Fruit fly (Drosophila melanogaster) whole organism, wandering third instar larva: ENCODE results near the gene Octbeta2R.

ENCODE experiments used
- CG32264 ChIP-seq: fragments of 200-800 bp; sonication (Bioruptor generic); optimal IDR thresholded peaks from 2 replicates; lab custom pipeline; 2016; ENCODE audit warnings: missing biosample characterization, missing genetic modification characterization
- CG9705 ChIP-seq: fragments of 200-800 bp; sonication (Bioruptor generic); optimal IDR thresholded peaks from 2 replicates; lab custom pipeline; 2018; ENCODE audit warnings: missing biosample characterization, mild to moderate bottlenecking, missing genetic modification characterization
- Dfd ChIP-seq: fragments of >200 bp; optimal IDR thresholded peaks from 2 replicates; lab custom pipeline; 2017; ENCODE audit warnings: missing biosample characterization, missing genetic modification characterization
- Dif ChIP-seq: fragments of 200-275, 200-300 bp; sonication (Bioruptor generic); optimal IDR thresholded peaks from 2 replicates; lab custom pipeline; 2018; ENCODE audit warnings: missing biosample characterization, missing genetic modification characterization; ENCODE audit not compliant: partially characterized antibody
- GATAd ChIP-seq: sonication (Bioruptor generic); optimal IDR thresholded peaks from 2 replicates; lab custom pipeline; 2016; ENCODE audit warnings: missing biosample characterization, missing genetic modification characterization
- HLH106 ChIP-seq: fragments of 200-800 bp; optimal IDR thresholded peaks from 3 replicates; lab custom pipeline; 2019; ENCODE audit warnings: missing biosample characterization, mild to moderate bottlenecking, missing genetic modification characterization, moderate library complexity
- Hnf4 ChIP-seq: fragments of 200-800 bp; sonication (Bioruptor generic); optimal IDR thresholded peaks from 2 replicates; lab custom pipeline; 2016; ENCODE audit warnings: missing biosample characterization, mild to moderate bottlenecking, missing genetic modification characterization
- Hr78 ChIP-seq: fragments of >200 bp; optimal IDR thresholded peaks from 2 replicates; lab custom pipeline; 2017; ENCODE audit warnings: missing biosample characterization, missing genetic modification characterization
- Hr83 ChIP-seq: fragments of 200-300 bp; sonication (Bioruptor generic); optimal IDR thresholded peaks from 2 replicates; lab custom pipeline; 2016; ENCODE audit warnings: missing biosample characterization, mild to moderate bottlenecking, missing genetic modification characterization, moderate library complexity; ENCODE audit not compliant: poor library complexity, severe bottlenecking
- Jra ChIP-seq: sonication (Bioruptor generic); optimal IDR thresholded peaks from 2 replicates; lab custom pipeline; 2016; ENCODE audit warnings: missing biosample characterization, missing genetic modification characterization
- Mio ChIP-seq: sonication (Bioruptor generic); optimal IDR thresholded peaks from 2 replicates; lab custom pipeline; 2016; ENCODE audit warnings: missing biosample characterization, missing genetic modification characterization
- Myc ChIP-seq: fragments of >200 bp; optimal IDR thresholded peaks from 2 replicates; lab custom pipeline; 2017
- N ChIP-seq: fragments of >200 bp; optimal IDR thresholded peaks from 2 replicates; lab custom pipeline; 2018; ENCODE audit warnings: missing biosample characterization, missing external identifiers, missing genetic modification characterization
- OdsH ChIP-seq: fragments of 200-800 bp; sonication (Bioruptor generic); optimal IDR thresholded peaks from 2 replicates; lab custom pipeline; 2016; ENCODE audit warnings: missing biosample characterization, mild to moderate bottlenecking, missing genetic modification characterization
- Rel ChIP-seq, 2 experiments: fragments of 200-800 bp; sonication (Bioruptor generic) in 1 of 2; optimal IDR thresholded peaks; 2 replicates in 1 of 2; 3 replicates in 1 of 2; lab custom pipeline; 2016 to 2019; ENCODE audit warnings: mild to moderate bottlenecking in 2 of 2, missing biosample characterization in 2 of 2, missing genetic modification characterization in 2 of 2, moderate library complexity in 1 of 2
- Sp1 ChIP-seq: fragments of 200-800 bp; sonication (Bioruptor generic); optimal IDR thresholded peaks from 3 replicates; lab custom pipeline; 2019; ENCODE audit warnings: missing biosample characterization, mild to moderate bottlenecking, missing genetic modification characterization, moderate library complexity
- Vsx2 ChIP-seq: fragments of 200-300, 225-300 bp; sonication (Bioruptor generic); optimal IDR thresholded peaks from 2 replicates; lab custom pipeline; 2018; ENCODE audit warnings: missing biosample characterization, missing genetic modification characterization; ENCODE audit not compliant: partially characterized antibody
- br ChIP-seq: fragments of 200-800 bp; sonication (Bioruptor generic); optimal IDR thresholded peaks from 2 replicates; lab custom pipeline; 2016; ENCODE audit warnings: missing biosample characterization, missing genetic modification characterization
- brk ChIP-seq: fragments of 200-800 bp; sonication (Bioruptor generic); optimal IDR thresholded peaks from 2 replicates; lab custom pipeline; 2016; ENCODE audit warnings: missing biosample characterization, mild to moderate bottlenecking, missing genetic modification characterization
- dmrt93B ChIP-seq: fragments of 200-800 bp; sonication (Bioruptor generic); optimal IDR thresholded peaks from 2 replicates; lab custom pipeline; 2018; ENCODE audit warnings: missing biosample characterization, mild to moderate bottlenecking, missing genetic modification characterization
- foxo ChIP-seq, 2 experiments: fragments of 200-800 bp; sonication (Bioruptor generic); optimal IDR thresholded peaks; 2 replicates in 1 of 2; 3 replicates in 1 of 2; lab custom pipeline; 2016 to 2017; ENCODE audit warnings: missing biosample characterization in 2 of 2, missing genetic modification characterization in 2 of 2
- fru ChIP-seq: fragments of 200-800 bp; sonication (Bioruptor generic); optimal IDR thresholded peaks from 3 replicates; lab custom pipeline; 2016; ENCODE audit warnings: missing biosample characterization, mild to moderate bottlenecking, missing genetic modification characterization
- h ChIP-seq: fragments of 200-800 bp; sonication (Bioruptor generic); optimal IDR thresholded peaks from 3 replicates; lab custom pipeline; 2016; ENCODE audit warnings: missing biosample characterization, mild to moderate bottlenecking, missing genetic modification characterization
- jim ChIP-seq: fragments of 175-275, 200-325 bp; sonication (Bioruptor generic); optimal IDR thresholded peaks from 2 replicates; lab custom pipeline; 2016; ENCODE audit warnings: missing biosample characterization, mild to moderate bottlenecking, missing genetic modification characterization
- lola ChIP-seq: fragments of >200 bp; optimal IDR thresholded peaks from 2 replicates; lab custom pipeline; 2017; ENCODE audit warnings: missing biosample characterization, missing genetic modification characterization
- pan ChIP-seq: fragments of >200 bp; optimal IDR thresholded peaks from 2 replicates; lab custom pipeline; 2017
- psq ChIP-seq: fragments of 200-800 bp; sonication (Bioruptor generic); optimal IDR thresholded peaks from 3 replicates; lab custom pipeline; 2017; ENCODE audit warnings: missing biosample characterization, mild to moderate bottlenecking, missing genetic modification characterization, moderate library complexity
- rgr ChIP-seq: fragments of 200-800 bp; sonication (Bioruptor generic); optimal IDR thresholded peaks from 3 replicates; lab custom pipeline; 2016; ENCODE audit warnings: missing biosample characterization, mild to moderate bottlenecking, missing genetic modification characterization
- sage ChIP-seq: fragments of 200-800 bp; sonication (Bioruptor generic); optimal IDR thresholded peaks from 2 replicates; lab custom pipeline; 2016; ENCODE audit warnings: missing biosample characterization, mild to moderate bottlenecking, missing genetic modification characterization
- tai ChIP-seq: sonication (Bioruptor generic); optimal IDR thresholded peaks from 2 replicates; lab custom pipeline; 2016; ENCODE audit warnings: missing biosample characterization, missing genetic modification characterization
- usp ChIP-seq: fragments of >200 bp; optimal IDR thresholded peaks from 2 replicates; lab custom pipeline; 2017; ENCODE audit warnings: missing biosample characterization, missing genetic modification characterization
- woc ChIP-seq: sonication (Bioruptor generic); optimal IDR thresholded peaks from 2 replicates; lab custom pipeline; 2016; ENCODE audit warnings: missing biosample characterization, mild to moderate bottlenecking, missing genetic modification characterization

The Octbeta2R gene

dm6 chr3R:12568765-12569164, 26.8 kb downstream of the Octbeta2R start:
- TF ChIP-seq Vsx2 (GFP tag; lab: Kevin White, UChicago) (no peak), Hr83 (GFP tag; lab: Kevin White, UChicago) (no peak), Sp1 (GFP tag; lab: Kevin White, UChicago) (no peak), Dfd (GFP tag; lab: Kevin White, UChicago) (no peak), fru (GFP tag; lab: Kevin White, UChicago) (no peak)

- TF ChIP-seq usp (GFP tag; lab: Kevin White, UChicago) (no peak), lola (GFP tag; lab: Kevin White, UChicago) (no peak), brk (GFP tag; lab: Kevin White, UChicago) (no peak), CG9705 (no peak), sage (GFP tag; lab: Kevin White, UChicago) (no peak), GATAd (GFP tag; lab: Kevin White, UChicago) (no peak), tai (no peak), Dfd (GFP tag; lab: Kevin White, UChicago) (no peak), jim (GFP tag; lab: Kevin White, UChicago) (no peak), Vsx2 (GFP tag; lab: Kevin White, UChicago) (no peak), HLH106 (tag; lab: Kevin White, UChicago) (no peak), Dif (GFP tag; lab: Kevin White, UChicago) (no peak), Rel (GFP tag; optimal IDR thresholded peaks at IDR 0.05; lab: Kevin White, UChicago) (no peak), Rel (tag; optimal IDR thresholded peaks at IDR 0.05; lab: Kevin White, UChicago) (no peak), fru (GFP tag; lab: Kevin White, UChicago) (no peak), foxo (GFP tag; optimal IDR thresholded peaks at IDR 0.05; lab: Kevin White, UChicago) (no peak), Mio (GFP tag; lab: Kevin White, UChicago) (no peak)
These were observed 33.5 kb downstream of the Octbeta2R start for dm6 chr3R:12562026-12562425.

- no peak for TF ChIP-seq Hnf4 (GFP tag; lab: Kevin White, UChicago)
- no peak for TF ChIP-seq fru (GFP tag; lab: Kevin White, UChicago)
- TF ChIP-seq N (GFP tag; lab: Kevin White, UChicago): no peak
- no peak for TF ChIP-seq sage (GFP tag; lab: Kevin White, UChicago)
- TF ChIP-seq Vsx2 (GFP tag; lab: Kevin White, UChicago): no peak
- no peak for TF ChIP-seq Hr78
- TF ChIP-seq Rel (GFP tag; optimal IDR thresholded peaks at IDR 0.05; lab: Kevin White, UChicago): no peak
- no peak for TF ChIP-seq Rel (tag; optimal IDR thresholded peaks at IDR 0.05; lab: Kevin White, UChicago)
- no peak for TF ChIP-seq OdsH (GFP tag; lab: Kevin White, UChicago)
- no peak for TF ChIP-seq Hr83 (GFP tag; lab: Kevin White, UChicago)
These were observed 34.4 kb downstream of the Octbeta2R start for dm6 chr3R:12561149-12561548.

dm6 chr3R:12548229-12548628, 47.3 kb downstream of the Octbeta2R start, which contains the start of gene Octbeta3R:
TSS of gene Octbeta3R (minus strand) at chr3R:12548229.
- TF ChIP-seq tai: no peak
- no peak for TF ChIP-seq HLH106 (tag; lab: Kevin White, UChicago)
- TF ChIP-seq pan: no peak
- no peak for TF ChIP-seq dmrt93B (GFP tag; lab: Kevin White, UChicago)
- TF ChIP-seq jim (GFP tag; lab: Kevin White, UChicago): no peak
- TF ChIP-seq Jra: no peak
- no peak for TF ChIP-seq Vsx2 (GFP tag; lab: Kevin White, UChicago)
- TF ChIP-seq rgr (GFP tag; lab: Kevin White, UChicago): no peak
- TF ChIP-seq, all 38 proteins: peak for 0

dm6 chr3R:12542947-12543346, 52.6 kb downstream of the Octbeta2R start:
- TF ChIP-seq Dif (GFP tag; lab: Kevin White, UChicago): no peak
- no peak for TF ChIP-seq Mio (GFP tag; lab: Kevin White, UChicago)
- TF ChIP-seq Myc: no peak
- TF ChIP-seq Hr78: no peak
- no peak for TF ChIP-seq tai
- no peak for TF ChIP-seq foxo (GFP tag; optimal IDR thresholded peaks at IDR 0.05; lab: Kevin White, UChicago)
- no peak for TF ChIP-seq GATAd (GFP tag; lab: Kevin White, UChicago)
- no peak for TF ChIP-seq Vsx2 (GFP tag; lab: Kevin White, UChicago)
- TF ChIP-seq Rel (GFP tag; optimal IDR thresholded peaks at IDR 0.05; lab: Kevin White, UChicago): no peak
- TF ChIP-seq Rel (tag; optimal IDR thresholded peaks at IDR 0.05; lab: Kevin White, UChicago): no peak
- TF ChIP-seq woc (GFP tag; lab: Kevin White, UChicago): no peak
- no peak for TF ChIP-seq CG32264 (GFP tag; lab: Kevin White, UChicago)
- no peak for TF ChIP-seq HLH106 (tag; lab: Kevin White, UChicago)
- TF ChIP-seq Hnf4 (GFP tag; lab: Kevin White, UChicago): no peak
- no peak for TF ChIP-seq psq (GFP tag; lab: Kevin White, UChicago)
- no peak for TF ChIP-seq Sp1 (GFP tag; lab: Kevin White, UChicago)
- no peak for TF ChIP-seq brk (GFP tag; lab: Kevin White, UChicago)
- TF ChIP-seq h: no peak
- TF ChIP-seq br: no peak
- TF ChIP-seq pan: no peak
- no peak for TF ChIP-seq fru (GFP tag; lab: Kevin White, UChicago)
